Worm (Caenorhabditis elegans) whole organism, L3 larva: Measurements from ENCODE around the gene Y57G11C.40.

Experiments
- ama-1 ChIP-seq: fragments of 150-350 bp; optimal IDR thresholded peaks from 2 replicates; lab custom pipeline; 2018
- elt-2 ChIP-seq: sonication (generic microtip); optimal IDR thresholded peaks from 2 replicates; lab custom pipeline; 2016; ENCODE audit warnings: missing genetic modification reagents, mild to moderate bottlenecking, missing genetic modification characterization, missing compliant biosample characterization
- nhr-11 ChIP-seq: fragments of 150-350 bp; optimal IDR thresholded peaks from 2 replicates; lab custom pipeline; 2014; ENCODE audit warnings: missing biosample characterization, missing genetic modification characterization
- nhr-77 ChIP-seq: fragments of 150-350 bp; optimal IDR thresholded peaks from 2 replicates; lab custom pipeline; 2014; ENCODE audit warnings: missing biosample characterization, missing genetic modification characterization

DNA sequence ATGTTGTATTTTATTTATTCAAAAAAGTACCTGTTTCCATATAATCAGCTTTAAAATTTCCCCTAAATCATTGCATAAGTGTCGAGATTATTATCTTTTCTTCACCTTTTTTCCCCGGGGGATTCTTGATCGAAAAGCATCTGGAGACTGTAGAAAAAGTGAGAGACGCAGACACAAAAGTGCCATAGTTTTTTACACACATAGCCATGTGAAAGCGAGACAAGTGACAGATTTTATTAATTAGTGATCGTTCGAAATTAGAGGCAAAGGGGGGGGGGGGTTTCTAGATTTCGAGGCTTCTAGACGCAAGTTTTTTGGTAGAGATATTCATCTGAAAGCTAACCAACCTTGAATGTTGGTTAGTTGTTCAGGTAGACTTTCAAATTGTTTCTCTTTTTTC lies 25.2 kb upstream of the Y57G11C.40 start:
- no peak for TF ChIP-seq elt-2 (tag; lab: Kevin White, UChicago)
- no peak for TF ChIP-seq nhr-77 (tag; lab: Kevin White, UChicago)
- TF ChIP-seq nhr-11 (tag; lab: Kevin White, UChicago) = no peak
- no peak for TF ChIP-seq ama-1 (lab: Kevin White, UChicago)
